Worm (Caenorhabditis elegans) whole organism, L3 larva: Measurements from ENCODE around the gene zip-3.
A peak's percentile ranks its signal among the peaks of the same experiment; 100 is the strongest.

ENCODE experiments used
- R02D3.7 ChIP-seq: fragments of 150-350 bp; optimal IDR thresholded peaks from 2 replicates; lab custom pipeline; 2014; ENCODE audit warnings: missing biosample characterization, missing genetic modification characterization
- ZK546.5 ChIP-seq: sonication (generic microtip); optimal IDR thresholded peaks from 2 replicates; lab custom pipeline; 2017; ENCODE audit warnings: missing biosample characterization, missing genetic modification characterization
- ceh-16 ChIP-seq: sonication (generic microtip); optimal IDR thresholded peaks from 2 replicates; lab custom pipeline; 2017; ENCODE audit warnings: missing biosample characterization, missing genetic modification characterization
- ceh-28 ChIP-seq: fragments of 150-350 bp; optimal IDR thresholded peaks from 2 replicates; lab custom pipeline; 2014; ENCODE audit warnings: missing biosample characterization, missing genetic modification reagents, missing genetic modification characterization
- ceh-82 ChIP-seq: fragments of 150-350 bp; optimal IDR thresholded peaks from 2 replicates; lab custom pipeline; 2014; ENCODE audit warnings: missing biosample characterization, missing genetic modification characterization
- ceh-9 ChIP-seq: sonication (generic microtip); optimal IDR thresholded peaks from 2 replicates; lab custom pipeline; 2018; ENCODE audit warnings: missing biosample characterization, missing genetic modification characterization
- egl-27 ChIP-seq: sonication (generic microtip); optimal IDR thresholded peaks from 4 replicates; lab custom pipeline; 2017; ENCODE audit warnings: missing biosample characterization, missing genetic modification reagents, missing genetic modification characterization
- egl-5 ChIP-seq: fragments of 150-350 bp; optimal IDR thresholded peaks from 2 replicates; lab custom pipeline; 2017; ENCODE audit warnings: missing biosample characterization, missing genetic modification reagents, missing genetic modification characterization, inconsistent platforms
- elt-2 ChIP-seq: sonication (generic microtip); optimal IDR thresholded peaks from 2 replicates; lab custom pipeline; 2016; ENCODE audit warnings: missing genetic modification reagents, mild to moderate bottlenecking, missing genetic modification characterization, missing compliant biosample characterization
- elt-3 ChIP-seq, 3 experiments: fragments of 150-350 bp in 1 of 3; sonication (generic microtip) in 2 of 3; optimal IDR thresholded peaks; 2 replicates in 2 of 3; 4 replicates in 1 of 3; lab custom pipeline; 2014 to 2017; ENCODE audit warnings: missing biosample characterization in 3 of 3, missing genetic modification characterization in 3 of 3
- fkh-10 ChIP-seq: sonication (generic microtip); optimal IDR thresholded peaks from 2 replicates; lab custom pipeline; 2017; ENCODE audit warnings: missing biosample characterization, missing genetic modification reagents, missing genetic modification characterization
- fkh-2 ChIP-seq: fragments of 150-350 bp; optimal IDR thresholded peaks from 2 replicates; lab custom pipeline; 2014; ENCODE audit warnings: missing biosample characterization, missing genetic modification reagents, missing genetic modification characterization
- fos-1 ChIP-seq: fragments of 150-350 bp; optimal IDR thresholded peaks from 2 replicates; lab custom pipeline; 2014; ENCODE audit warnings: missing biosample characterization, missing genetic modification characterization
- hmg-11 ChIP-seq: sonication (generic microtip); optimal IDR thresholded peaks from 2 replicates; lab custom pipeline; 2016; ENCODE audit warnings: missing genetic modification characterization, missing compliant biosample characterization
- jun-1 ChIP-seq: fragments of 150-350 bp; optimal IDR thresholded peaks from 2 replicates; lab custom pipeline; 2014; ENCODE audit warnings: missing biosample characterization, missing genetic modification reagents, missing genetic modification characterization
- lin-15B ChIP-seq: fragments of 150-350 bp; optimal IDR thresholded peaks from 2 replicates; lab custom pipeline; 2014; ENCODE audit warnings: missing biosample characterization, missing genetic modification characterization
- lin-39 ChIP-seq: fragments of 150-350 bp; optimal IDR thresholded peaks from 2 replicates; lab custom pipeline; 2018; ENCODE audit warnings: missing biosample characterization, missing genetic modification reagents, missing genetic modification characterization
- mdl-1 ChIP-seq: fragments of 150-350 bp; optimal IDR thresholded peaks from 2 replicates; lab custom pipeline; 2014; ENCODE audit warnings: missing biosample characterization, missing genetic modification characterization
- mml-1 ChIP-seq: fragments of 150-350 bp; sonication (generic microtip); optimal IDR thresholded peaks from 3 replicates; lab custom pipeline; 2014; ENCODE audit warnings: missing biosample characterization, missing genetic modification characterization
- nfya-1 ChIP-seq: sonication (generic microtip); optimal IDR thresholded peaks from 2 replicates; lab custom pipeline; 2017; ENCODE audit warnings: missing genetic modification characterization, mild to moderate bottlenecking, missing compliant biosample characterization, antibody characterized with exemption, moderate library complexity; ENCODE audit not compliant: insufficient read depth
- nhr-11 ChIP-seq: fragments of 150-350 bp; optimal IDR thresholded peaks from 2 replicates; lab custom pipeline; 2014; ENCODE audit warnings: missing biosample characterization, missing genetic modification characterization
- nhr-12 ChIP-seq: fragments of 150-350 bp; optimal IDR thresholded peaks from 2 replicates; lab custom pipeline; 2014; ENCODE audit warnings: missing biosample characterization, missing genetic modification characterization
- nhr-23 ChIP-seq: fragments of 150-350 bp; optimal IDR thresholded peaks from 2 replicates; lab custom pipeline; 2014; ENCODE audit warnings: missing biosample characterization, missing genetic modification reagents, missing genetic modification characterization
- nhr-237 ChIP-seq: fragments of 150-350 bp; optimal IDR thresholded peaks from 2 replicates; lab custom pipeline; 2014; ENCODE audit warnings: missing biosample characterization, missing genetic modification characterization
- nhr-25 ChIP-seq: sonication (generic microtip); optimal IDR thresholded peaks from 2 replicates; lab custom pipeline; 2017; ENCODE audit warnings: missing biosample characterization, missing genetic modification characterization
- nhr-43 ChIP-seq: sonication (generic microtip); optimal IDR thresholded peaks from 2 replicates; lab custom pipeline; 2016; ENCODE audit warnings: mild to moderate bottlenecking, missing genetic modification characterization, missing compliant biosample characterization; ENCODE audit not compliant: poor library complexity, severe bottlenecking
- nhr-67 ChIP-seq: fragments of 150-350 bp; optimal IDR thresholded peaks from 2 replicates; lab custom pipeline; 2014; ENCODE audit warnings: missing biosample characterization, missing genetic modification characterization
- pha-4 ChIP-seq: fragments of 150-350 bp; optimal IDR thresholded peaks from 2 replicates; lab custom pipeline; 2014; ENCODE audit warnings: missing biosample characterization, missing genetic modification reagents, missing genetic modification characterization
- pqm-1 ChIP-seq: fragments of 150-350 bp; optimal IDR thresholded peaks from 2 replicates; lab custom pipeline; 2017; ENCODE audit warnings: missing biosample characterization, missing genetic modification characterization, inconsistent platforms
- skn-1 ChIP-seq: fragments of 150-350 bp; optimal IDR thresholded peaks from 2 replicates; lab custom pipeline; 2014; ENCODE audit warnings: missing biosample characterization, missing genetic modification characterization
- snpc-4 ChIP-seq: fragments of 150-350 bp; optimal IDR thresholded peaks from 2 replicates; lab custom pipeline; 2014; ENCODE audit warnings: missing biosample characterization, missing genetic modification characterization
- tbx-2 ChIP-seq: sonication (generic microtip); optimal IDR thresholded peaks from 2 replicates; lab custom pipeline; 2016; ENCODE audit warnings: mild to moderate bottlenecking, missing genetic modification characterization, missing compliant biosample characterization
- zag-1 ChIP-seq: fragments of 150-350 bp; optimal IDR thresholded peaks from 2 replicates; lab custom pipeline; 2014; ENCODE audit warnings: missing biosample characterization, missing genetic modification characterization
- ztf-11 ChIP-seq: fragments of 150-350 bp; optimal IDR thresholded peaks from 2 replicates; lab custom pipeline; 2014; ENCODE audit warnings: missing biosample characterization, missing genetic modification characterization

Gene zip-3

ce11 chrII:13976161-13976560, 18.9 kb upstream of the zip-3 start, which contains the start of gene Y39G8B.2 (continued):
- TF ChIP-seq pqm-1 (tag; lab: Kevin White, UChicago): peak; percentile 60
- TF ChIP-seq fkh-2: no peak
- TF ChIP-seq nhr-237 (tag; lab: Kevin White, UChicago): no peak
- TF ChIP-seq nhr-11 (tag; lab: Kevin White, UChicago): no peak
- TF ChIP-seq ceh-28: peak; percentile 7
- TF ChIP-seq egl-5: peak; percentile 66
- TF ChIP-seq skn-1 (tag; lab: Kevin White, UChicago): peak; percentile 11
- no peak for TF ChIP-seq mdl-1 (tag; lab: Kevin White, UChicago)
- no peak for TF ChIP-seq ceh-16
- TF ChIP-seq fkh-10 (GFP tag; lab: Kevin White, UChicago): no peak
- TF ChIP-seq R02D3.7: peak; percentile 55
- peak; percentile 15 for TF ChIP-seq zag-1 (tag; lab: Kevin White, UChicago)

- TF ChIP-seq skn-1 (tag; lab: Kevin White, UChicago): no peak
- no peak for TF ChIP-seq lin-15B (tag; lab: Kevin White, UChicago)
- no peak for TF ChIP-seq jun-1 (tag; lab: Kevin White, UChicago)
- no peak for TF ChIP-seq nhr-43 (tag; lab: Kevin White, UChicago)
- no peak for TF ChIP-seq nhr-12 (tag; lab: Kevin White, UChicago)
- TF ChIP-seq ZK546.5 (tag; lab: Kevin White, UChicago): no peak
- no peak for TF ChIP-seq fos-1 (tag; lab: Kevin White, UChicago)
- no peak for TF ChIP-seq elt-3 (tag; optimal IDR thresholded peaks at IDR 0.05; lab: Kevin White, UChicago)
Measured at ce11 chrII:13974136-13974535, 16.9 kb upstream of the zip-3 start.

ce11 chrII:13973514-13973913, 16.3 kb upstream of the zip-3 start, which contains the start of gene Y39G8B.1:
TSS of gene Y39G8B.1 (minus strand) at chrII:13973812.
- TF ChIP-seq lin-39 (tag; lab: Kevin White, UChicago): no peak
- TF ChIP-seq jun-1 (tag; lab: Kevin White, UChicago): no peak
- no peak for TF ChIP-seq R02D3.7
- TF ChIP-seq pha-4 (tag; lab: Kevin White, UChicago): peak; percentile 5
- no peak for TF ChIP-seq lin-15B (tag; lab: Kevin White, UChicago)
- TF ChIP-seq ceh-82 (tag; lab: Kevin White, UChicago): no peak
- no peak for TF ChIP-seq nfya-1 (tag; lab: Kevin White, UChicago)
- no peak for TF ChIP-seq mml-1 (tag; lab: Kevin White, UChicago)
- TF ChIP-seq fkh-2: no peak
- peak; percentile 3 for TF ChIP-seq skn-1 (tag; lab: Kevin White, UChicago)
- TF ChIP-seq ceh-28: peak; percentile 7
- no peak for TF ChIP-seq zag-1 (tag; lab: Kevin White, UChicago)
- no peak for TF ChIP-seq hmg-11 (tag; lab: Kevin White, UChicago)
- no peak for TF ChIP-seq nhr-25 (tag; lab: Kevin White, UChicago)
- peak; percentile 43 for TF ChIP-seq nhr-23
- TF ChIP-seq pqm-1 (tag; lab: Kevin White, UChicago): peak; percentile 24
- no peak for TF ChIP-seq nhr-12 (tag; lab: Kevin White, UChicago)
- TF ChIP-seq elt-2 (tag; lab: Kevin White, UChicago): peak; percentile 52

ce11 chrII:13972199-13972598, 14.9 kb upstream of the zip-3 start:
- TF ChIP-seq pha-4 (tag; lab: Kevin White, UChicago): no peak
- no peak for TF ChIP-seq pqm-1 (tag; lab: Kevin White, UChicago)
- no peak for TF ChIP-seq ztf-11

- TF ChIP-seq elt-2 (tag; lab: Kevin White, UChicago) (no peak), lin-39 (tag; lab: Kevin White, UChicago) (no peak)
Measured at ce11 chrII:13968979-13969378, 11.7 kb upstream of the zip-3 start, which contains the start of gene sre-43. TSS of gene sre-43 (minus strand) at chrII:13969079.

- TF ChIP-seq nhr-25 (tag; lab: Kevin White, UChicago) (no peak), ceh-16 (no peak), snpc-4 (tag; lab: Kevin White, UChicago) (no peak), egl-27 (no peak), tbx-2 (tag; lab: Kevin White, UChicago) (no peak), elt-2 (tag; lab: Kevin White, UChicago) (no peak), ceh-9 (tag; lab: Kevin White, UChicago) (no peak), egl-5 (no peak), nhr-43 (tag; lab: Kevin White, UChicago) (no peak), R02D3.7 (no peak), fkh-2 (no peak), nhr-67 (tag; lab: Kevin White, UChicago) (no peak)
Measured at ce11 chrII:13966242-13966641, 9.0 kb upstream of the zip-3 start, which contains the start of gene W07G1.7. TSS of gene W07G1.7 (minus strand) at chrII:13966342.
